Worm (Caenorhabditis elegans): ENCODE data around the gene F49C5.5.

ce11 chrII:12518809-12519344 is 27.4 kb downstream of the F49C5.5 start, which contains the start of gene srh-70:
- TF ChIP-seq ceh-36 (tag; optimal IDR thresholded peaks at IDR 0.05): no peak
- no peak for TF ChIP-seq aly-1 (tag; optimal IDR thresholded peaks at IDR 0.05)
- no peak for TF ChIP-seq scrt-1 (GFP tag; IDR thresholded peaks at IDR 0.05)
- TF ChIP-seq tbx-11 (GFP tag; IDR thresholded peaks at IDR 0.05): no peak
- no peak for TF ChIP-seq ama-1 (optimal IDR thresholded peaks at IDR 0.05)
